Fruit fly (Drosophila melanogaster): Measurements from ENCODE around the gene EMC6.

dm6 chr3R:25039028-25039476 is 14.2 kb upstream of the EMC6 start, which contains the start of the genes Ythdf and bai:
- TF ChIP-seq CG11617 (GFP tag; optimal IDR thresholded peaks at IDR 0.05) = peak; percentile 46
- TF ChIP-seq cic (GFP tag; optimal IDR thresholded peaks at IDR 0.05) = no peak
- TF ChIP-seq CG33017 (tag; optimal IDR thresholded peaks at IDR 0.05) = no peak
- peak; percentile 40 for TF ChIP-seq CG7101 (tag; optimal IDR thresholded peaks at IDR 0.05)
- no peak for TF ChIP-seq kay (GFP tag; ENCODE audit: borderline replicate concordance)
- TF ChIP-seq CG12768 (GFP tag; optimal IDR thresholded peaks at IDR 0.05) = peak; percentile 1
- TF ChIP-seq CG14711 (tag; optimal IDR thresholded peaks at IDR 0.05) = peak; percentile 25
